Worm (Caenorhabditis elegans): Measurements from ENCODE around the gene grl-18.

grl-18 gene

DNA sequence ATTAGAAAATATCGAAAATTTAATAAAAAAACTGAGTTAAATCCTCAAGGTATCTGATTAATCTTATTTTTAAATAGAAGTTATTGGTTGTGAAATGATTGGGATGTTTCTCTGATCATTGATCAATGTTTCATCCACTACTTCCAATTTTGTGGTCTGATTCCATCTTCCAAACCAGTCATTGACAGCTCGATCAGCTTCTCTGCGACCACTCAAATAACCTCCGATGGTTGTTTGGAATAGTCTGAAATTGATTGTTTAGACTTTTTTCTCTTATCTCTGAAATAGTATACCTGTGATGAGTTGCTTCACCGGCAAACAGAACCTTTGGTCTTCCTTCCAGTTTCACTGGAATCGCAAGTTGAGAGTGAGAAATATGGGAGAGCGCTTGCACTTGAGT lies 21.3 kb upstream of the grl-18 start:
- TF ChIP-seq bed-3 (GFP tag; optimal IDR thresholded peaks at IDR 0.05): no peak
- no peak for TF ChIP-seq tbx-8 (GFP tag; optimal IDR thresholded peaks at IDR 0.05)
- TF ChIP-seq ham-2 (GFP tag; optimal IDR thresholded peaks at IDR 0.05): no peak
- TF ChIP-seq ceh-83 (GFP tag; optimal IDR thresholded peaks at IDR 0.05): no peak
- TF ChIP-seq blmp-1 (tag; optimal IDR thresholded peaks at IDR 0.05): no peak
- no peak for TF ChIP-seq sem-2 (GFP tag; optimal IDR thresholded peaks at IDR 0.05)
- no peak for TF ChIP-seq ceh-43 (GFP tag; optimal IDR thresholded peaks at IDR 0.05)
- TF ChIP-seq unc-120 (tag; optimal IDR thresholded peaks at IDR 0.05; ENCODE audit: poor library complexity, severe bottlenecking): no peak

- TF ChIP-seq zip-8 (tag; optimal IDR thresholded peaks at IDR 0.05) (no peak), ceh-43 (GFP tag; optimal IDR thresholded peaks at IDR 0.05) (no peak), lin-32 (GFP tag; optimal IDR thresholded peaks at IDR 0.05) (no peak), snpc-4 (tag; optimal IDR thresholded peaks at IDR 0.05) (no peak), drap-1 (GFP tag; optimal IDR thresholded peaks at IDR 0.05) (no peak), tbx-8 (GFP tag; optimal IDR thresholded peaks at IDR 0.05) (no peak)
Measured at ce11 chrV:5509134-5509533, 20.5 kb upstream of the grl-18 start.

DNA sequence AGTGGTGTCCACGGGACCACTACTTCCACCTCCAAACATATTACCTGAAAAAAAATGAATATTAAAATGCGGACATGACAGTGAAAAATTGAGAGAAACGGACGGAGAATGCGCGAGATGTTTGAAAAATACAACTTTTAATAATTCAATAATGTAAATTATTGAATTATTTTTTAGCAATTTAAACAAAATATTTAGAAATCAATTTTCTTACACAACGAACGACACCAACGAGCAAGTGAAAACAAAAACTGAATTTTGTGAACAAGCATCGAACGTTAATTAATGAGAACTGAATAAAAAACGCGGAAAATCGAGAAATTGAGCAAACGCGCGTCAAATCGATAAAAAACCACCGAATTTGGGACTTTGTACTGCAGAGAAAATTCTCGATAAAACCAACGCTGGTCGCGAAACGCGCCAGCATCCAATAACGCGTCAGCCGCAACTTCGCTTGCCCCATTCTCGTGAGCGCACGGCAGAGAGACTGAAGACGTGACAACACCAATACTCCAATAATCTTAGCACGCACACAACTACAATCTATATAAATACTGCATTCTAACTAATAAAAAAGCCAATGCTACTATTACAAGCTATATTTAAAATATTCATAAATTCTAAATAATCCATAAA lies 16.3 kb upstream of the grl-18 start, which contains the start of the genes dnj-19 and nhr-47:
Gene dnj-19 (minus strand): TSS at position 51 of the 636 bp plus-strand sequence.
Gene nhr-47 (plus strand): TSS at position 447 of the 636 bp plus-strand sequence.
- no peak for TF ChIP-seq unc-39 (tag; optimal IDR thresholded peaks at IDR 0.05)
- peak; percentile 89 for TF ChIP-seq mep-1 (tag; optimal IDR thresholded peaks at IDR 0.05)
- TF ChIP-seq pha-4 (tag; optimal IDR thresholded peaks at IDR 0.05): peak; percentile 84
- TF ChIP-seq tbx-8 (GFP tag; optimal IDR thresholded peaks at IDR 0.05): peak; percentile 14
- TF ChIP-seq drap-1 (GFP tag; optimal IDR thresholded peaks at IDR 0.05): peak; percentile 72
- TF ChIP-seq sptf-1 (tag; optimal IDR thresholded peaks at IDR 0.05): peak; percentile 90
- TF ChIP-seq snpc-4 (tag; optimal IDR thresholded peaks at IDR 0.05): no peak
- peak; percentile 72 for TF ChIP-seq lsy-2 (tag; optimal IDR thresholded peaks at IDR 0.05)
- TF ChIP-seq sem-2 (GFP tag; optimal IDR thresholded peaks at IDR 0.05): peak; percentile 28
- peak; percentile 70 for TF ChIP-seq nhr-237 (tag; optimal IDR thresholded peaks at IDR 0.05)
- TF ChIP-seq ceh-83 (GFP tag; optimal IDR thresholded peaks at IDR 0.05): no peak
- peak; percentile 81 for TF ChIP-seq cnd-1 (tag; optimal IDR thresholded peaks at IDR 0.05)
- TF ChIP-seq bed-3 (GFP tag; optimal IDR thresholded peaks at IDR 0.05): peak; percentile 51
- TF ChIP-seq ces-1 (GFP tag; optimal IDR thresholded peaks at IDR 0.05): peak; percentile 45
- TF ChIP-seq flh-1 (GFP tag; optimal IDR thresholded peaks at IDR 0.05): no peak
- peak; percentile 65 for TF ChIP-seq ceh-39 (tag; optimal IDR thresholded peaks at IDR 0.05)
- peak; percentile 65 for TF ChIP-seq unc-120 (tag; optimal IDR thresholded peaks at IDR 0.05; ENCODE audit: poor library complexity, severe bottlenecking)
- TF ChIP-seq ztf-11 (tag; optimal IDR thresholded peaks at IDR 0.05): peak; percentile 5
- TF ChIP-seq mls-2 (tag; optimal IDR thresholded peaks at IDR 0.05): peak; percentile 76
- peak; percentile 37 for TF ChIP-seq lin-32 (GFP tag; optimal IDR thresholded peaks at IDR 0.05)
- peak; percentile 13 for TF ChIP-seq nhr-12 (tag; optimal IDR thresholded peaks at IDR 0.05)
- no peak for TF ChIP-seq nhr-28 (tag; optimal IDR thresholded peaks at IDR 0.05)
- peak; percentile 19 for TF ChIP-seq unc-62 (GFP tag; optimal IDR thresholded peaks at IDR 0.05)
- TF ChIP-seq nhr-76 (tag; optimal IDR thresholded peaks at IDR 0.05): no peak
- TF ChIP-seq ham-2 (GFP tag; optimal IDR thresholded peaks at IDR 0.05): no peak
- TF ChIP-seq M03D4.4 (tag; optimal IDR thresholded peaks at IDR 0.05): peak; percentile 65
- TF ChIP-seq hlh-1 (tag; optimal IDR thresholded peaks at IDR 0.05): peak; percentile 7
- no peak for TF ChIP-seq elt-1 (tag; optimal IDR thresholded peaks at IDR 0.05; ENCODE audit: borderline replicate concordance, insufficient read depth)
- peak; percentile 95 for TF ChIP-seq lin-13 (tag; optimal IDR thresholded peaks at IDR 0.05)
- no peak for TF ChIP-seq elt-3 (tag; optimal IDR thresholded peaks at IDR 0.05)
- peak; percentile 68 for TF ChIP-seq ceh-43 (GFP tag; optimal IDR thresholded peaks at IDR 0.05)

DNA sequence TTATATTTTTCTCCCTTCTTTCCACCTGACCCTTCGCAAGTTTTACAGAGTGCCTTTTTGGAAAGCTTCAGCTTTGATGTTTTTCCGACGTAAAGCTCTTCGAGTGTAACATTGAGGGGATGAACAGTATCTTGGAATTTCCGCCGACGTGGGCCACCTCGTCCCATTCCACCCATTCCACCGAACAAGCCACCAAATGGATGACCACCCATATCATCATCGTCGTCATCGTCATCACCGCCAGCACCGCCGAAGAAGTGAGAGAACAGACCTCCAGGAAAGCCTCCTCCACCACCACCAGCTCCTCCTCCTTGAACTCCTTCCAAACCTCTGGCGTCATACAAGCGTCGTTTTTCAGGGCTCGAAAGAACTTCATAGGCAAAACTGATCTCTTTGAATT lies 15.6 kb upstream of the grl-18 start:
- TF ChIP-seq M03D4.4 (tag; optimal IDR thresholded peaks at IDR 0.05) (no peak), nhr-2 (tag; optimal IDR thresholded peaks at IDR 0.05) (no peak), bed-3 (GFP tag; optimal IDR thresholded peaks at IDR 0.05) (no peak), nhr-28 (tag; optimal IDR thresholded peaks at IDR 0.05) (no peak), ceh-83 (GFP tag; optimal IDR thresholded peaks at IDR 0.05) (no peak), ztf-11 (tag; optimal IDR thresholded peaks at IDR 0.05) (no peak), zip-8 (tag; optimal IDR thresholded peaks at IDR 0.05) (no peak), unc-62 (GFP tag; optimal IDR thresholded peaks at IDR 0.05) (no peak), tbx-8 (GFP tag; optimal IDR thresholded peaks at IDR 0.05) (no peak), pha-4 (tag; optimal IDR thresholded peaks at IDR 0.05) (no peak)

All from whole organism, mixed stage, embryonic.